Fruit fly (Drosophila melanogaster) whole organism, embryonic: ENCODE measurements around the gene Pka-C2.

Experiments used
- CG12744 ChIP-seq: fragments of 200-800 bp; sonication (Bioruptor generic); optimal IDR thresholded peaks from 2 replicates; lab custom pipeline; 2016; ENCODE audit warnings: missing biosample characterization, missing genetic modification characterization
- CG18599 ChIP-seq: fragments of 200-800 bp; sonication (Bioruptor generic); optimal IDR thresholded peaks from 3 replicates; lab custom pipeline; 2017; ENCODE audit warnings: missing biosample characterization, missing genetic modification characterization, mild to moderate bottlenecking, moderate library complexity, missing genetic modification reagents
- CG3065 ChIP-seq: fragments of 200-800 bp; sonication (Bioruptor generic); optimal IDR thresholded peaks from 2 replicates; lab custom pipeline; 2016; ENCODE audit warnings: missing biosample characterization, missing genetic modification characterization
- CG7987 ChIP-seq: fragments of 200-800 bp; sonication (Bioruptor generic); optimal IDR thresholded peaks from 2 replicates; lab custom pipeline; 2018; ENCODE audit warnings: missing biosample characterization, mild to moderate bottlenecking, missing genetic modification characterization, moderate library complexity
- Ets65A ChIP-seq: fragments of 200-800 bp; sonication (Bioruptor generic); peaks from one replicate; lab custom pipeline; 2016; ENCODE audit warnings: missing biosample characterization, missing genetic modification characterization

DNA sequence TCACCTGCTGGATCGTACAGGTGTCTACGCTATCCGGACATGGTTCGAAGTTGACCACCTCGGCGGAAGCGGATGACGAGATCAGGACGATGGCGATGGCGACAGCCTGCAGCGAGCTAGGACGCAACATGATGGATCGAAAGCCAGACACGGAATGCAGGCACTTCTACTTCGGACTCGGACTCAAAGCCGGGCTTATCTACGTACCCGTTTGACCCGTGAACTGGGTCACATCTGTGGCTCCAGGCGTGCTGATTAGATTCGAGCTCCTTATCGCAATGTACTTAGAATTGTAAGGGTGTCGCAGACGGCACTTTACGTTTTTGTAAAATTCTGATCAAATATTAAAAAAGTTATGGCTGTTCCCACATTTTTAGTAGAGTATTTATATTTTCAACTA is 48.2 kb upstream of the Pka-C2 start, which contains the start of gene Npc2g:
- TF ChIP-seq CG12744 (GFP tag; lab: Kevin White, UChicago) (no peak), CG18599 (GFP tag; lab: Kevin White, UChicago) (no peak), Ets65A (GFP tag; lab: Kevin White, UChicago) (no peak), CG7987 (GFP tag; lab: Kevin White, UChicago) (no peak), CG3065 (GFP tag; lab: Kevin White, UChicago) (no peak)
